Worm (Caenorhabditis elegans): ENCODE results near the gene pgp-12.

Gene pgp-12

ce11 chrX:12691306-12691705 lies 40.3 kb upstream of the pgp-12 start, which contains the start of gene ugt-50 (continued):
- no peak for TF ChIP-seq mxl-2 (GFP tag; conservative IDR thresholded peaks at IDR 0.05)
- TF ChIP-seq fkh-10 (GFP tag; optimal IDR thresholded peaks at IDR 0.05), result no peak
- no peak for TF ChIP-seq T26A8.4 (GFP tag; IDR thresholded peaks at IDR 0.05)
- peak; percentile 53 for TF ChIP-seq mes-2 (tag; optimal IDR thresholded peaks at IDR 0.05; ENCODE audit: poor library complexity, severe bottlenecking)
- no peak for TF ChIP-seq ceh-44 (GFP tag; IDR thresholded peaks at IDR 0.05)
- no peak for TF ChIP-seq mdl-1 (tag; optimal IDR thresholded peaks at IDR 0.05)
- TF ChIP-seq attf-4 (tag; optimal IDR thresholded peaks at IDR 0.05), result no peak
- peak in 1 of 2 experiments; percentile 48 for TF ChIP-seq lsy-2 (tag; optimal IDR thresholded peaks at IDR 0.05)
- TF ChIP-seq daf-12 (tag; optimal IDR thresholded peaks at IDR 0.05), result no peak
- no peak for TF ChIP-seq zip-2 (tag; optimal IDR thresholded peaks at IDR 0.05)
- TF ChIP-seq ztf-7 (tag; optimal IDR thresholded peaks at IDR 0.05), result peak; percentile 95
- TF ChIP-seq D1046.2 (GFP tag; IDR thresholded peaks at IDR 0.05), result no peak
- no peak for TF ChIP-seq madf-5 (GFP tag; IDR thresholded peaks at IDR 0.05)
- TF ChIP-seq ctbp-1 (GFP tag; IDR thresholded peaks at IDR 0.05), result no peak
- peak; percentile 9 for TF ChIP-seq T20F7.1 (GFP tag; optimal IDR thresholded peaks at IDR 0.05)
- no peak for TF ChIP-seq spr-1 (tag; optimal IDR thresholded peaks at IDR 0.05)
- no peak for TF ChIP-seq Y48G9A.11 (GFP tag; IDR thresholded peaks at IDR 0.05)
- no peak for TF ChIP-seq daf-19 (GFP tag; conservative IDR thresholded peaks at IDR 0.05)
- no peak for TF ChIP-seq F37D6.2 (tag; optimal IDR thresholded peaks at IDR 0.05)
- TF ChIP-seq nhr-76 (tag; optimal IDR thresholded peaks at IDR 0.05), result no peak
- no peak for TF ChIP-seq unc-39 (tag; optimal IDR thresholded peaks at IDR 0.05)
- TF ChIP-seq ZK546.5 (tag; optimal IDR thresholded peaks at IDR 0.05), result no peak
- no peak for TF ChIP-seq duxl-1 (tag; optimal IDR thresholded peaks at IDR 0.05; ENCODE audit: poor library complexity)
- TF ChIP-seq lin-29 (GFP tag; IDR thresholded peaks at IDR 0.05), result no peak
- no peak for TF ChIP-seq Y75B8A.6 (GFP tag; IDR thresholded peaks at IDR 0.05)
- no peak for TF ChIP-seq lin-1 (GFP tag; IDR thresholded peaks at IDR 0.05)
- peak; percentile 26 for TF ChIP-seq mep-1 (tag; optimal IDR thresholded peaks at IDR 0.05)
- peak; percentile 68 for TF ChIP-seq dmd-6 (GFP tag; IDR thresholded peaks at IDR 0.05)
- TF ChIP-seq aha-1 (tag), result no peak
- TF ChIP-seq pqm-1 (tag; optimal IDR thresholded peaks at IDR 0.05), result peak; percentile 68
- TF ChIP-seq F49E8.2 (tag; optimal IDR thresholded peaks at IDR 0.05; ENCODE audit: borderline replicate concordance), result no peak
- no peak for TF ChIP-seq arid-1 (GFP tag; conservative IDR thresholded peaks at IDR 0.05)

ce11 chrX:12691740-12692383 lies 39.7 kb upstream of the pgp-12 start:
- TF ChIP-seq fkh-10 (GFP tag; optimal IDR thresholded peaks at IDR 0.05) (peak; percentile 71), ama-1 (optimal IDR thresholded peaks at IDR 0.05) (peak; percentile 60), unc-62 (GFP tag; optimal IDR thresholded peaks at IDR 0.05 in 1 of 2) (peak in 1 of 2 experiments; percentile 97), unc-62 (tag; optimal IDR thresholded peaks at IDR 0.05) (no peak), aha-1 (tag) (peak; percentile 9), jun-1 (tag; optimal IDR thresholded peaks at IDR 0.05) (no peak), mep-1 (tag; optimal IDR thresholded peaks at IDR 0.05) (peak; percentile 39), R02D3.7 (tag; optimal IDR thresholded peaks at IDR 0.05) (no peak), rbr-2 (tag; optimal IDR thresholded peaks at IDR 0.05) (peak; percentile 18), egl-43 (GFP tag; IDR thresholded peaks at IDR 0.05) (peak; percentile 56; the same call in 1 of the 2 replicates), dve-1 (tag; optimal IDR thresholded peaks at IDR 0.05; ENCODE audit: insufficient read depth) (no peak), madf-9 (GFP tag; conservative IDR thresholded peaks at IDR 0.05) (no peak), daf-19 (GFP tag; conservative IDR thresholded peaks at IDR 0.05) (no peak), vab-7 (GFP tag; IDR thresholded peaks at IDR 0.05) (no peak), F37D6.2 (tag; optimal IDR thresholded peaks at IDR 0.05) (no peak), hlh-30 (tag; optimal IDR thresholded peaks at IDR 0.05; ENCODE audit: insufficient read depth) (peak; percentile 22)
